Worm (Caenorhabditis elegans): ENCODE data around the gene mdt-6.

mdt-6 gene

DNA sequence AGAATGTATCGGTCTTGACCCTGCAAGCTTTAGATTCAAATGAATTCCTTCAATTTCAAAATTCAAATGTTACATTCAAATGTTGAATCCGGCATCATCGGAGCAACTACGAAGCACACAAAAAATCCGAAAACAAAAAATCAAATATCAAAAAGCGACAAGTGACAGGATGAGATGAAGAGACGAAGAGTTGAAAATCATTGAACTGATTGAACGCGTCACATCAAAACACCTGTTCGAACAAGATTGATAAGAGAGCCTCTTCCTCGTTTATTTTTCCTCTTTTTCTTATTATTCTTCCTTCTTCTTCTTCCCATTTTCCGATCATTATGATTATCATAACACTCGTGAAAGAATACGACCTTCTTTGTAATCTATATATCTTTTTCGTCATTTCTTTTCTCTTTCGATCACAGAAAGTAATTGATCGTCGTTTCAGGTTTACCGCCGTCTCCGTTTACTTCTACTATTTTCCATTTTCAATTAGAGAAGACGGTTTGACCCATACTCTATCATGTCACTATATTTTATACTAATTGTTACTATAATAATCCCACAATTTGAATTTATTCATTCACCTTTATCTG lies 26.2 kb upstream of the mdt-6 start, which contains the start of gene VC5.2:
TSS of gene VC5.2 (plus strand) at position 439 of the 587 bp plus-strand sequence.
- TF ChIP-seq egl-27 (tag; optimal IDR thresholded peaks at IDR 0.05) (no peak), ceh-28 (tag; optimal IDR thresholded peaks at IDR 0.05) (peak; percentile 18), nhr-43 (tag; optimal IDR thresholded peaks at IDR 0.05; ENCODE audit: poor library complexity, severe bottlenecking) (no peak), pha-4 (tag; optimal IDR thresholded peaks at IDR 0.05) (no peak), daf-12 (tag; optimal IDR thresholded peaks at IDR 0.05) (no peak), elt-1 (tag; optimal IDR thresholded peaks at IDR 0.05) (no peak), nhr-11 (tag; optimal IDR thresholded peaks at IDR 0.05) (no peak), unc-62 (GFP tag; optimal IDR thresholded peaks at IDR 0.05) (no peak), lin-39 (tag; optimal IDR thresholded peaks at IDR 0.05) (no peak), fkh-2 (tag; optimal IDR thresholded peaks at IDR 0.05) (no peak), nhr-237 (tag; optimal IDR thresholded peaks at IDR 0.05) (no peak), snpc-4 (tag; optimal IDR thresholded peaks at IDR 0.05) (no peak), nhr-12 (tag; optimal IDR thresholded peaks at IDR 0.05) (no peak), lsy-12 (tag; optimal IDR thresholded peaks at IDR 0.05) (no peak), jun-1 (tag; optimal IDR thresholded peaks at IDR 0.05) (no peak), R02D3.7 (tag; optimal IDR thresholded peaks at IDR 0.05) (no peak), nhr-23 (tag; optimal IDR thresholded peaks at IDR 0.05) (peak; percentile 59)

DNA sequence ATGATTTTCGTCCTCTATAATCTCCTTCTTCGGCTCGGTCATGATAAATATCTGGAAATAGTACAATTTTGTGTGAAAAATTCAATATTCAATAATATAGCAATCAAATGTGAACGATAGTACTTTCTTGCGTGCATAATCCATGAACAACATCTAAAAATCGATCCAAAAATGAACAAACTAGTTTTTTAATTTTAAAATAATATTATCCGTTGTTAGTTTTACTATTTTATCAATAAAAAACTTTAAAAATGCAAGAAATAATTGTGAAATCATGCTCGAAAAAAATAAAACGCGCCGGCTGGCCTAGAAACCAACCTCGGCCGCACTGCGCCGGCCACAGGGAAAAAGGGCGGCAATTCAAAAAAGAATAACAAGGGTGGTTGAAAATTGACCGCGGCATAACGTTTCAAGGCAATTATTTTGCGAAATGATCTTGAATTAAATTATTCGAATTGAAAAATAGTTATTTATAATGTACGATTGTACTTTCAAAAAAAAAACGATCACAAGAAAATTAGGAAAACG lies 25.3 kb upstream of the mdt-6 start, which contains the start of gene mys-1:
TSS of gene mys-1 (minus strand) at position 51 of the 528 bp plus-strand sequence.
- TF ChIP-seq lin-15B (tag; optimal IDR thresholded peaks at IDR 0.05) (peak; percentile 65), ceh-16 (tag; optimal IDR thresholded peaks at IDR 0.05) (no peak), nhr-23 (tag; optimal IDR thresholded peaks at IDR 0.05) (peak; percentile 64), lin-39 (tag; optimal IDR thresholded peaks at IDR 0.05) (peak; percentile 5), pha-4 (tag; optimal IDR thresholded peaks at IDR 0.05) (peak; percentile 50), ztf-11 (tag; optimal IDR thresholded peaks at IDR 0.05) (no peak), hmg-11 (tag; optimal IDR thresholded peaks at IDR 0.05) (peak; percentile 65), mml-1 (tag; optimal IDR thresholded peaks at IDR 0.05) (no peak), nhr-43 (tag; optimal IDR thresholded peaks at IDR 0.05; ENCODE audit: poor library complexity, severe bottlenecking) (peak; percentile 55), nfya-1 (tag; optimal IDR thresholded peaks at IDR 0.05; ENCODE audit: insufficient read depth) (peak; percentile 49), snpc-4 (tag; optimal IDR thresholded peaks at IDR 0.05) (peak; percentile 57)

DNA sequence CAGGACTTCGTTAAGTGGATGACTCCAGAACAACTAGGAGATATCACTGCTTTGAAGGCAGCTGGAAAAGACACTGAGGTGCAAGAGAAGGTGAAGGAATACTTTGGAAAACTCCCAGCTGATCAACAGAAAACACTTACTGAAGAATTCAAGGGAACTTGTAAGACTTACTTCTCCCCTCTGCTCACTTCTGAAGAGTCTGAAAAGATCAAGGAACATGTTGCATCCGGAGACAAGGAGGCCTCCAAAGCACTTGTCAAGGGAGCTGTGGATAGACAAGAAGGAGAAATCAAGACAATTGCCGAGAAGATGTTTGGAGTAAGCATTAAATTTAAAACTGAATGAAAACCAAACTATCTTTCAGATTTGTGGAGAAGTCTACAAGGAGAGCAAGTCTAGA lies 20.0 kb upstream of the mdt-6 start:
- TF ChIP-seq daf-12 (tag; optimal IDR thresholded peaks at IDR 0.05), result no peak

DNA sequence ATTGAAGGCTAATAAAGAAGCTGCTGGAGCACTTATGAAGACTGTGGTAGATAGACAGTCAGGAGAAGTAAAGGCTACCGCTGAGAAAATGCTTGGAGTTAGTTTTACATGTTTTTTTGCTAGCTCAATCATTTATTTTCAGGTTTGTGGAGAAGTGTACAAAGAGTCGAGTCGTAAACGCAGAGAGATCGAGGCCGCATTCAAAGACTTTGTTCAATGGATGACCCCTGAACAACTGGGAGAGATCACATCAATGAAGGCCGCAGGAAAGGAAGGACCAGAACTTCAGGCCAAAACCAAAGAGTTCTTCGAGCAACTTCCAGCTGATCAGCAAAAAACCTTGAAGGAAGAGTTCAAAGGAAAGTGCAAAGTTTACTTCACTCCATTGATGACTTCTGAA lies 19.3 kb upstream of the mdt-6 start:
- no peak for TF ChIP-seq daf-12 (tag; optimal IDR thresholded peaks at IDR 0.05)

DNA sequence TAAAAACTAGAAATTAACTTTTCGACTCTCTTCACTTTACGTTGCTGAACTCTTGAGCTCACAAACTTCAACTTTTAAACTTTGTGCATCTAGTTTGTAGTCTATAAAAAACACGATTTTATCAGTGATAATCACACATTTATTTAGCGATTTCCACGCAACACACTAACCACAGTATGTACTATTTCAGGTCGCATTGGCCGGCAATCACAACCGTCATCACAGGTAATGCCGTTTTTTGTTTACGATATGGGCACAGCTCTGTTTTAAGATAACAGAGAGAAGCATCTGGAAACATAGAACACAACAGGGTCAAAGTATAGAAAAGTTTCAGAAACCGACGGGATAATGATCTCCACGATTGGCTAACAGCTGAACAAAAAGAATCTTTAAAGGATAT lies 16.7 kb upstream of the mdt-6 start:
- peak; percentile 51 for TF ChIP-seq pha-4 (tag; optimal IDR thresholded peaks at IDR 0.05)
- no peak for TF ChIP-seq snpc-4 (tag; optimal IDR thresholded peaks at IDR 0.05)
- TF ChIP-seq nhr-237 (tag; optimal IDR thresholded peaks at IDR 0.05), result no peak
- no peak for TF ChIP-seq ama-1 (optimal IDR thresholded peaks at IDR 0.05)
- TF ChIP-seq ceh-16 (tag; optimal IDR thresholded peaks at IDR 0.05), result no peak
- no peak for TF ChIP-seq fos-1 (tag; optimal IDR thresholded peaks at IDR 0.05)
- no peak for TF ChIP-seq egl-5 (tag; optimal IDR thresholded peaks at IDR 0.05)
- TF ChIP-seq pqm-1 (tag; optimal IDR thresholded peaks at IDR 0.05), result peak; percentile 76
- peak; percentile 88 for TF ChIP-seq elt-2 (tag; optimal IDR thresholded peaks at IDR 0.05)

DNA sequence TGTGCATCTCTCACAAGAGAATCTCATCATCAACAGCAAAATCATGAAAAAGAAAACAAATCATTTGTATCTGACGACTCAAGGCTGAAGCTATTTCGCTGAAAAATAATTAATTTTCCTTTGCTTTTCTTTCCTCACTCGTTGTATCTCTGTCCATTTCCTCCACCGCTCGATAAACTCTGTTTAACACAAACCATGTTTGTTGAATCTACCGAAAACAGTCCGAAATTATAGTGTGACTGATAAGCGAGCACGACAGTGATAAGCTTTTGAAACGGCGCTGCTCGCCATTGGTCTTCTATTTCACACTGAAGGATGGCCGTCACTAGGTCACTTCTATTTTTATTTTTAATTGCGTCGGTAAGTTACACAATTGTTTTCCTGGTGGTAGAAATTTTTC lies 16.2 kb upstream of the mdt-6 start, which contains the start of gene npa-1:
TSS of gene npa-1 (plus strand) at position 142 of the 400 bp plus-strand sequence.
- TF ChIP-seq pqm-1 (tag; optimal IDR thresholded peaks at IDR 0.05) (peak; percentile 63), elt-2 (tag; optimal IDR thresholded peaks at IDR 0.05) (peak; percentile 48), elt-1 (tag; optimal IDR thresholded peaks at IDR 0.05) (no peak)

DNA sequence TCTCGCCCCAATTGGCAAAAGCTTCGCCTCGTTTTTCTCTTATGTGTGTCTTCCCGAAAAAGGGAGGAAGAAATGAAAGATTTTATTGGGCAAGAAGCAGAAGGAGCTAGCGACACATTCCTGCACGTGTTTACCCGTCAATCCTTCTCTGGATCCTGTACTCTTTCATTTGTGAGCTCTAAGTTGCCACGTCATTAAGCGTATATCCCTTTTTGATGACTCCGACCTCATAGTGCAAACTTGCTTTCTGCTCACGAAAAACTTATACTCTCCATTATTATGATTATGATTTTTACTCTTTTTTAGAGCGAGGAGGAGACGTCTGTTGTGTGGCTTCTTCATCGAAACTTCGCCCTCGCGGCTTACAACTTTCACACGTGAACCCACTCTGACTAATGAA lies 12.9 kb upstream of the mdt-6 start, which contains the start of gene F27B10.1:
TSS of gene F27B10.1 (plus strand) at position 301 of the 400 bp plus-strand sequence.
- TF ChIP-seq lin-39 (tag; optimal IDR thresholded peaks at IDR 0.05), result no peak
- no peak for TF ChIP-seq tbx-2 (tag; optimal IDR thresholded peaks at IDR 0.05)
- no peak for TF ChIP-seq sea-2 (GFP tag; optimal IDR thresholded peaks at IDR 0.05)
- no peak for TF ChIP-seq hmg-11 (tag; optimal IDR thresholded peaks at IDR 0.05)
- TF ChIP-seq R02D3.7 (tag; optimal IDR thresholded peaks at IDR 0.05), result no peak
- no peak for TF ChIP-seq aly-2 (tag; optimal IDR thresholded peaks at IDR 0.05)
- TF ChIP-seq ceh-9 (tag; optimal IDR thresholded peaks at IDR 0.05), result no peak
- TF ChIP-seq nfya-1 (tag; optimal IDR thresholded peaks at IDR 0.05; ENCODE audit: insufficient read depth), result no peak
- TF ChIP-seq nhr-43 (tag; optimal IDR thresholded peaks at IDR 0.05; ENCODE audit: poor library complexity, severe bottlenecking), result no peak
- TF ChIP-seq ztf-4 (tag; optimal IDR thresholded peaks at IDR 0.05), result no peak
- no peak for TF ChIP-seq ceh-28 (tag; optimal IDR thresholded peaks at IDR 0.05)
